Worm (Caenorhabditis elegans) whole organism, L4 larva: ENCODE results near the gene srt-73.

Source experiments
- F10B5.3 ChIP-seq: sonication (generic microtip); optimal IDR thresholded peaks from 2 replicates; lab custom pipeline; 2016; ENCODE audit warnings: mild to moderate bottlenecking, missing genetic modification characterization, missing compliant biosample characterization
- F37D6.2 ChIP-seq: sonication (generic microtip); optimal IDR thresholded peaks from 2 replicates; lab custom pipeline; 2016; ENCODE audit warnings: mild to moderate bottlenecking, missing genetic modification characterization, missing compliant biosample characterization
- R02D3.7 ChIP-seq: fragments of 150-350 bp; sonication (generic microtip); optimal IDR thresholded peaks from 3 replicates; lab custom pipeline; 2014; ENCODE audit warnings: missing biosample characterization, missing genetic modification characterization
- T26A8.4 ChIP-seq: fragments of 200-800 bp; sonication (Bioruptor generic); IDR thresholded peaks from 2 replicates; pipeline ENCODE4 v1.3.6; 2022; ENCODE audit warnings: missing genetic modification characterization, missing compliant biosample characterization
- Y48G9A.11 ChIP-seq: fragments of 200-800 bp; sonication (Bioruptor generic); IDR thresholded peaks from 2 replicates; pipeline ENCODE4 v1.3.6; 2022; ENCODE audit warnings: missing genetic modification reagents, missing genetic modification characterization, missing compliant biosample characterization
- Y5F2A.4 ChIP-seq: fragments of 200-800 bp; sonication (Bioruptor generic); optimal IDR thresholded peaks from 2 replicates; lab custom pipeline; 2018; ENCODE audit warnings: mild to moderate bottlenecking, missing genetic modification characterization, missing compliant biosample characterization
- aha-1 ChIP-seq: fragments of 150-350 bp; peaks from one replicate; lab custom pipeline; 2014; ENCODE audit warnings: missing biosample characterization, missing genetic modification characterization
- ama-1 ChIP-seq: fragments of 150-350 bp; optimal IDR thresholded peaks from 2 replicates; lab custom pipeline; 2014; ENCODE audit warnings: inconsistent platforms, mixed read lengths
- arid-1 ChIP-seq: fragments of 200-800 bp; sonication (Bioruptor generic); conservative IDR thresholded peaks from 2 replicates; pipeline ENCODE4 v1.3.6; 2022; ENCODE audit warnings: missing genetic modification reagents, missing genetic modification characterization, missing compliant biosample characterization
- attf-4 ChIP-seq: sonication (generic microtip); optimal IDR thresholded peaks from 3 replicates; lab custom pipeline; 2017; ENCODE audit warnings: missing biosample characterization, missing genetic modification characterization
- ceh-44 ChIP-seq: fragments of 200-800 bp; sonication (Bioruptor generic); IDR thresholded peaks from 2 replicates; pipeline ENCODE4 v1.3.6; 2022; ENCODE audit warnings: missing genetic modification reagents, missing genetic modification characterization, missing compliant biosample characterization
- ceh-62 ChIP-seq: sonication (generic microtip); optimal IDR thresholded peaks from 2 replicates; lab custom pipeline; 2017; ENCODE audit warnings: missing biosample characterization, missing genetic modification characterization
- ces-1 ChIP-seq: fragments of 150-350 bp; sonication (generic microtip); optimal IDR thresholded peaks from 4 replicates; lab custom pipeline; 2014; ENCODE audit warnings: missing biosample characterization, missing genetic modification reagents, missing genetic modification characterization
- cey-2 ChIP-seq: sonication (generic microtip); optimal IDR thresholded peaks from 3 replicates; lab custom pipeline; 2017; ENCODE audit warnings: missing genetic modification characterization, mild to moderate bottlenecking, missing compliant biosample characterization, antibody characterized with exemption, borderline replicate concordance; ENCODE audit not compliant: insufficient read depth
- daf-12 ChIP-seq: fragments of 150-350 bp; optimal IDR thresholded peaks from 2 replicates; lab custom pipeline; 2014; ENCODE audit warnings: missing biosample characterization, missing genetic modification reagents, missing genetic modification characterization
- daf-16 ChIP-seq, 3 experiments: sonication (generic microtip); optimal IDR thresholded peaks; 2 replicates each; lab custom pipeline; 2016 to 2017; ENCODE audit warnings: missing genetic modification characterization in 3 of 3, missing genetic modification reagents in 3 of 3, mild to moderate bottlenecking in 2 of 3, missing compliant biosample characterization in 2 of 3, missing biosample characterization in 1 of 3, moderate library complexity in 1 of 3
- dpl-1 ChIP-seq: fragments of 150-350 bp; optimal IDR thresholded peaks from 2 replicates; lab custom pipeline; 2014; ENCODE audit warnings: missing biosample characterization, missing genetic modification reagents, missing genetic modification characterization
- duxl-1 ChIP-seq: sonication (generic microtip); optimal IDR thresholded peaks from 2 replicates; lab custom pipeline; 2016; ENCODE audit warnings: mild to moderate bottlenecking, missing genetic modification characterization, moderate library complexity, missing compliant biosample characterization; ENCODE audit not compliant: poor library complexity
- gei-8 ChIP-seq: fragments of 200-800 bp; sonication (Bioruptor generic); optimal IDR thresholded peaks from 2 replicates; lab custom pipeline; 2018; ENCODE audit warnings: mild to moderate bottlenecking, missing genetic modification characterization, missing compliant biosample characterization
- hmg-1.1 ChIP-seq: fragments of 200-800 bp; sonication (Bioruptor generic); IDR thresholded peaks from 2 replicates; pipeline ENCODE4 v1.3.6; 2022; ENCODE audit warnings: missing genetic modification reagents, missing genetic modification characterization, missing compliant biosample characterization
- lin-1 ChIP-seq: fragments of 200-800 bp; sonication (Bioruptor generic); IDR thresholded peaks from 2 replicates; pipeline ENCODE4 v1.3.6; 2022; ENCODE audit warnings: missing genetic modification reagents, missing genetic modification characterization, missing compliant biosample characterization
- lin-39 ChIP-seq: fragments of 150-350 bp; optimal IDR thresholded peaks from 2 replicates; lab custom pipeline; 2014; ENCODE audit warnings: missing biosample characterization, missing genetic modification reagents, missing genetic modification characterization
- lir-3 ChIP-seq: sonication (generic microtip); optimal IDR thresholded peaks from 2 replicates; lab custom pipeline; 2016; ENCODE audit warnings: mild to moderate bottlenecking, missing genetic modification characterization, missing compliant biosample characterization
- lsy-2 ChIP-seq, 2 experiments: fragments of 150-350 bp in 1 of 2; sonication (generic microtip) in 1 of 2; optimal IDR thresholded peaks; 2 replicates each; lab custom pipeline; 2014 to 2017; ENCODE audit warnings: missing biosample characterization in 2 of 2, missing genetic modification characterization in 2 of 2
- madf-9 ChIP-seq: fragments of 200-800 bp; sonication (Bioruptor generic); conservative IDR thresholded peaks from 2 replicates; pipeline ENCODE4 v1.3.6; 2022; ENCODE audit warnings: missing genetic modification reagents, missing genetic modification characterization, missing compliant biosample characterization
- mdt-29 ChIP-seq: fragments of 200-800 bp; sonication (Bioruptor generic); IDR thresholded peaks from 2 replicates; pipeline ENCODE4 v1.3.6; 2022; ENCODE audit warnings: missing genetic modification reagents, missing genetic modification characterization, missing compliant biosample characterization
- mes-2 ChIP-seq: sonication (generic microtip); optimal IDR thresholded peaks from 2 replicates; lab custom pipeline; 2016; ENCODE audit warnings: missing genotype, mild to moderate bottlenecking, missing genetic modification characterization, missing compliant biosample characterization; ENCODE audit not compliant: poor library complexity, severe bottlenecking
- mxl-3 ChIP-seq: fragments of 200-800 bp; sonication (Bioruptor generic); optimal IDR thresholded peaks from 2 replicates; lab custom pipeline; 2018; ENCODE audit warnings: mild to moderate bottlenecking, missing genetic modification characterization, missing compliant biosample characterization
- nhr-10 ChIP-seq: fragments of 150-350 bp; optimal IDR thresholded peaks from 2 replicates; lab custom pipeline; 2014; ENCODE audit warnings: missing biosample characterization, missing genetic modification characterization
- nhr-11 ChIP-seq: fragments of 150-350 bp; optimal IDR thresholded peaks from 2 replicates; lab custom pipeline; 2014; ENCODE audit warnings: missing biosample characterization, missing genetic modification characterization
- nhr-237 ChIP-seq: sonication (generic microtip); optimal IDR thresholded peaks from 2 replicates; lab custom pipeline; 2017; ENCODE audit warnings: missing biosample characterization, missing genetic modification characterization
- nhr-77 ChIP-seq: fragments of 150-350 bp; optimal IDR thresholded peaks from 2 replicates; lab custom pipeline; 2014; ENCODE audit warnings: missing biosample characterization, missing genetic modification characterization
- php-3 ChIP-seq: fragments of 200-800 bp; sonication (Bioruptor generic); IDR thresholded peaks from 2 replicates; pipeline ENCODE4 v1.3.6; 2022; ENCODE audit warnings: missing genetic modification reagents, missing genetic modification characterization, missing compliant biosample characterization
- set-16 ChIP-seq: fragments of 200-800 bp; sonication (Bioruptor generic); IDR thresholded peaks from 2 replicates; pipeline ENCODE4 v1.3.6; 2022; ENCODE audit warnings: missing genetic modification reagents, missing genetic modification characterization, missing compliant biosample characterization
- skn-1 ChIP-seq: fragments of 150-350 bp; optimal IDR thresholded peaks from 2 replicates; lab custom pipeline; 2014; ENCODE audit warnings: missing biosample characterization, missing genetic modification characterization
- snpc-1.2 ChIP-seq: fragments of 200-800 bp; sonication (Bioruptor generic); IDR thresholded peaks from 2 replicates; pipeline ENCODE4 v1.3.6; 2022; ENCODE audit warnings: missing genetic modification reagents, missing genetic modification characterization, missing compliant biosample characterization
- spr-3 ChIP-seq: fragments of 200-800 bp; sonication (Bioruptor generic); optimal IDR thresholded peaks from 2 replicates; lab custom pipeline; 2018; ENCODE audit warnings: mild to moderate bottlenecking, missing genetic modification characterization, missing compliant biosample characterization
- tag-97 ChIP-seq: fragments of 200-800 bp; sonication (Bioruptor generic); IDR thresholded peaks from 2 replicates; pipeline ENCODE4 v1.3.6; 2022; ENCODE audit warnings: missing genetic modification characterization, missing compliant biosample characterization
- zfp-3 ChIP-seq: fragments of 200-800 bp; sonication (Bioruptor generic); conservative IDR thresholded peaks from 2 replicates; pipeline ENCODE4 v1.3.6; 2022; ENCODE audit warnings: missing genetic modification reagents, missing genetic modification characterization, missing compliant biosample characterization

srt-73 gene

DNA sequence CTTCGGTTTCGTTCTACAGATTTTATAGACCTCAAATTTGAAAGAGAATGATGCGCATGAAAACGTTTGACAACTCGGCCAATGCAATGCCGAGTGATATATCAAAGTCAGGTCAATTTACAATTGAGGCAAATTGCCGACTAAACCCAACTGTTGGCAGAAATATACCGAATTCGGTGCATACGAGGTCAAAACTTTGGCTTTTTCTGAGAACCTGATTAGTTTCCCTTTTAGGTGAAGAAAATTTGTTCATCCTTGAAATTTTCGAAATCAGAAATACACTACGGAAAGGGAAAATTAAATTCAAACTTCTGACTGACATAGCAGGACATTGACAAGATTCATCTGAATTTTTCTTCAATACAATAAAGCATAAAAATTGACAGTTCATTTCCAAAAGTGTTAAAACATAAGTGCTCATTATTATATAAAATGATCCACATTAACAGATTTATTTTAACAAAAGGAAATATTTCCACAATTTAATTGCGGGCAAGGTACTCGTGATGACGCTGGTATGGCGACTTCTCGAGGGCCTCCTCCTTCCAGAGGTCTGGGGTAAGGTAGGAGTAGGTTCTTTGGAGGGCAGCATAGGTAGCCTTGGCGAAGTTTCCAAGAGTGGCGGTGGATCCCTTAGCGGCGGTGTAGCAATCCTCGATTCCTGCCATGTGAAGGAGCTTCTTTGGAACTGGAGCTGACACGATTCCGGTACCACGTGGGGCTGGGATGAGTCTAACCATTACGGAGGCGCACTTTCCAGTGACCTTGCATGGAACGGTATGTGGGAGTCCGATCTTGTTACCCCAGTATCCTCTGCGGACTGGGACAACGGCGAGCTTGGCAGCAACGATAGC lies 46.1 kb downstream of the srt-73 start:
- no peak for TF ChIP-seq cey-2 (tag; lab: Kevin White, UChicago)
- no peak for TF ChIP-seq ceh-44 (GFP tag; lab: Robert Waterston, UW)
- no peak for TF ChIP-seq tag-97 (GFP tag; lab: Robert Waterston, UW)
- no peak for TF ChIP-seq F10B5.3 (tag; lab: Kevin White, UChicago)
- TF ChIP-seq duxl-1 (tag; lab: Kevin White, UChicago) = no peak
- TF ChIP-seq R02D3.7 (tag; lab: Kevin White, UChicago) = no peak
- TF ChIP-seq spr-3 (GFP tag; lab: Kevin White, UChicago) = no peak
- peak; percentile 75 for TF ChIP-seq ama-1 (lab: Kevin White, UChicago)
- no peak for TF ChIP-seq daf-12 (tag; lab: Kevin White, UChicago)
- peak; percentile 55; the same call in 1 of the 2 replicates for TF ChIP-seq snpc-1.2 (GFP tag; lab: Robert Waterston, UW)
- TF ChIP-seq gei-8 (GFP tag; lab: Kevin White, UChicago) = no peak
- no peak for TF ChIP-seq F37D6.2 (tag; lab: Kevin White, UChicago)
- peak; percentile 8 for TF ChIP-seq mes-2
- TF ChIP-seq madf-9 = no peak
- no peak for TF ChIP-seq lin-39 (tag; lab: Kevin White, UChicago)
- TF ChIP-seq nhr-10 = no peak
- peak; percentile 80 for TF ChIP-seq aha-1 (tag; lab: Kevin White, UChicago)
- no peak for TF ChIP-seq mxl-3 (GFP tag; lab: Kevin White, UChicago)
- peak; percentile 50 for TF ChIP-seq set-16 (GFP tag; lab: Robert Waterston, UW)
- TF ChIP-seq Y48G9A.11 (GFP tag; lab: Robert Waterston, UW) = no peak
- TF ChIP-seq zfp-3 (GFP tag; lab: Robert Waterston, UW) = peak; percentile 57; the same call in 1 of the 2 replicates
- no peak for TF ChIP-seq lir-3 (tag; lab: Kevin White, UChicago)
- TF ChIP-seq dpl-1 (GFP tag; lab: Kevin White, UChicago) = no peak
- TF ChIP-seq ceh-62 (tag; lab: Kevin White, UChicago) = no peak
- no peak for TF ChIP-seq nhr-11
- no peak for TF ChIP-seq php-3
- no peak for TF ChIP-seq ces-1
- peak in 1 of 2 experiments; percentile 16 for TF ChIP-seq daf-16 (GFP tag; optimal IDR thresholded peaks at IDR 0.05; lab: Kevin White, UChicago)
- no peak for TF ChIP-seq daf-16 (tag; optimal IDR thresholded peaks at IDR 0.05; lab: Kevin White, UChicago)
- no peak for TF ChIP-seq attf-4
- TF ChIP-seq nhr-237 (tag; lab: Kevin White, UChicago) = no peak
- no peak for TF ChIP-seq mdt-29 (GFP tag; lab: Robert Waterston, UW)
- no peak for TF ChIP-seq nhr-77 (tag; lab: Kevin White, UChicago)
- no peak for TF ChIP-seq T26A8.4 (GFP tag; lab: Robert Waterston, UW)
- peak in 1 of 2 experiments; percentile 20 for TF ChIP-seq lsy-2 (tag; optimal IDR thresholded peaks at IDR 0.05; lab: Kevin White, UChicago)
- TF ChIP-seq Y5F2A.4 (GFP tag; lab: Kevin White, UChicago) = no peak
- no peak for TF ChIP-seq lin-1 (GFP tag; lab: Robert Waterston, UW)
- peak; percentile 32; the same call in 1 of the 2 replicates for TF ChIP-seq arid-1
- no peak for TF ChIP-seq hmg-1.1
- no peak for TF ChIP-seq skn-1 (tag; lab: Kevin White, UChicago)
